Worm (Caenorhabditis elegans): ENCODE results near the gene K12H6.7.

Gene K12H6.7

ce11 chrII:2854794-2855193 is 18.0 kb upstream of the K12H6.7 start (continued):
- no peak for TF ChIP-seq vab-15 (tag; optimal IDR thresholded peaks at IDR 0.05)
- no peak for TF ChIP-seq unc-62 (GFP tag; optimal IDR thresholded peaks at IDR 0.05)
- TF ChIP-seq ama-1 (optimal IDR thresholded peaks at IDR 0.05), result no peak
- peak; percentile 7 for TF ChIP-seq swsn-7 (tag; optimal IDR thresholded peaks at IDR 0.05)
- no peak for TF ChIP-seq Y116A8C.19 (tag; optimal IDR thresholded peaks at IDR 0.05; ENCODE audit: borderline replicate concordance)
- TF ChIP-seq mep-1 (tag; optimal IDR thresholded peaks at IDR 0.05), result peak; percentile 25
- TF ChIP-seq elt-3 (tag; optimal IDR thresholded peaks at IDR 0.05), result peak in 2 of 6 experiments; percentile 1 to 22
- no peak for TF ChIP-seq unc-30 (tag; optimal IDR thresholded peaks at IDR 0.05)
- no peak for TF ChIP-seq aly-2 (tag; optimal IDR thresholded peaks at IDR 0.05)
- TF ChIP-seq isw-1 (GFP tag; IDR thresholded peaks at IDR 0.05), result no peak
- no peak for TF ChIP-seq zag-1 (tag; optimal IDR thresholded peaks at IDR 0.05)
- no peak for TF ChIP-seq unc-98 (GFP tag; IDR thresholded peaks at IDR 0.05)
- TF ChIP-seq ceh-8 (GFP tag; optimal IDR thresholded peaks at IDR 0.05), result no peak
- no peak for TF ChIP-seq lin-15B (tag; optimal IDR thresholded peaks at IDR 0.05)
- TF ChIP-seq mdl-1 (tag; optimal IDR thresholded peaks at IDR 0.05), result no peak
- TF ChIP-seq lsy-2 (tag; optimal IDR thresholded peaks at IDR 0.05), result no peak
- TF ChIP-seq nhr-76 (tag; optimal IDR thresholded peaks at IDR 0.05), result no peak
- no peak for TF ChIP-seq pax-3 (tag; optimal IDR thresholded peaks at IDR 0.05)
- TF ChIP-seq nhr-84 (tag; optimal IDR thresholded peaks at IDR 0.05), result no peak
- peak; percentile 20 for TF ChIP-seq ztf-4 (tag; optimal IDR thresholded peaks at IDR 0.05)
- no peak for TF ChIP-seq sup-37 (GFP tag; optimal IDR thresholded peaks at IDR 0.05)
- 0 out of 2 replicates have a peak, but pooled peaks have one; percentile 45 for TF ChIP-seq grh-1 (GFP tag; IDR thresholded peaks at IDR 0.05)
- no peak for TF ChIP-seq fkh-4 (tag; optimal IDR thresholded peaks at IDR 0.05; ENCODE audit: borderline replicate concordance)
- TF ChIP-seq hlh-4 (tag; optimal IDR thresholded peaks at IDR 0.05), result no peak
- TF ChIP-seq egl-27 (tag; optimal IDR thresholded peaks at IDR 0.05), result no peak
- no peak for TF ChIP-seq mef-2 (tag; optimal IDR thresholded peaks at IDR 0.05)
- no peak for TF ChIP-seq C16A3.4 (tag; optimal IDR thresholded peaks at IDR 0.05)
- TF ChIP-seq fkh-10 (GFP tag; optimal IDR thresholded peaks at IDR 0.05), result no peak

ce11 chrII:2853767-2854166 is 17.0 kb upstream of the K12H6.7 start:
- peak; percentile 50 for TF ChIP-seq blmp-1 (tag; optimal IDR thresholded peaks at IDR 0.05)
- TF ChIP-seq nhr-85 (tag), result peak; percentile 29
- no peak for TF ChIP-seq zag-1 (tag; optimal IDR thresholded peaks at IDR 0.05)
- TF ChIP-seq jun-1 (tag; optimal IDR thresholded peaks at IDR 0.05), result no peak
- no peak for TF ChIP-seq efl-3 (GFP tag; optimal IDR thresholded peaks at IDR 0.05)
- TF ChIP-seq ztf-11 (tag; optimal IDR thresholded peaks at IDR 0.05), result no peak

ce11 chrII:2852493-2852892 is 15.7 kb upstream of the K12H6.7 start, which contains the start of gene ptc-3:
ptc-3 (minus strand) TSS chrII:2852593.
- TF ChIP-seq zip-4 (GFP tag; optimal IDR thresholded peaks at IDR 0.05) (no peak), C34B4.2 (tag; optimal IDR thresholded peaks at IDR 0.05) (no peak), nhr-84 (tag; optimal IDR thresholded peaks at IDR 0.05) (no peak), nhr-76 (tag; optimal IDR thresholded peaks at IDR 0.05) (no peak), snpc-4 (tag; optimal IDR thresholded peaks at IDR 0.05) (no peak), grh-1 (GFP tag; IDR thresholded peaks at IDR 0.05) (no peak), blmp-1 (tag; optimal IDR thresholded peaks at IDR 0.05) (no peak)

- TF ChIP-seq mef-2 (tag; optimal IDR thresholded peaks at IDR 0.05) (no peak), nhr-28 (tag; optimal IDR thresholded peaks at IDR 0.05) (no peak), grh-1 (GFP tag; IDR thresholded peaks at IDR 0.05) (no peak), ceh-90 (tag; optimal IDR thresholded peaks at IDR 0.05) (no peak), unc-30 (tag; optimal IDR thresholded peaks at IDR 0.05) (no peak), nhr-90 (tag; optimal IDR thresholded peaks at IDR 0.05; ENCODE audit: poor library complexity) (no peak), ces-1 (GFP tag; optimal IDR thresholded peaks at IDR 0.05) (no peak), swsn-7 (tag; optimal IDR thresholded peaks at IDR 0.05) (no peak), nhr-11 (tag; optimal IDR thresholded peaks at IDR 0.05) (no peak), zip-4 (GFP tag; optimal IDR thresholded peaks at IDR 0.05) (no peak), sup-37 (GFP tag; optimal IDR thresholded peaks at IDR 0.05) (no peak), sptf-1 (tag; optimal IDR thresholded peaks at IDR 0.05) (no peak)
Measured at ce11 chrII:2846552-2846951, 9.8 kb upstream of the K12H6.7 start.
